Fruit fly (Drosophila melanogaster) whole organism, embryonic: Measurements from ENCODE around the gene Ndae1.

ENCODE experiments used
- Rfx ChIP-seq: fragments of 200-800 bp; sonication (Bioruptor generic); IDR thresholded peaks from 2 replicates; pipeline ENCODE4 v1.3.6; 2022; ENCODE audit warnings: missing biosample characterization, missing genetic modification characterization
- Sox100B ChIP-seq: fragments of 200-800 bp; sonication (Bioruptor generic); optimal IDR thresholded peaks from 3 replicates; lab custom pipeline; 2018; ENCODE audit warnings: missing biosample characterization, mild to moderate bottlenecking, missing genetic modification characterization
- Taf1 ChIP-seq: fragments of 200-800 bp; sonication (Bioruptor generic); IDR thresholded peaks from 2 replicates; pipeline ENCODE4 v1.3.6; 2022; ENCODE audit warnings: missing biosample characterization, missing genetic modification characterization
- esg ChIP-seq: fragments of 200-800 bp; sonication (Bioruptor generic); conservative IDR thresholded peaks from 2 replicates; pipeline ENCODE4 v1.3.6; 2022; ENCODE audit warnings: missing biosample characterization, missing genetic modification characterization
- grn ChIP-seq: fragments of 200-800 bp; sonication (Bioruptor generic); optimal IDR thresholded peaks from 3 replicates; lab custom pipeline; 2017; ENCODE audit warnings: missing biosample characterization, missing genetic modification characterization
- h ChIP-seq: fragments of >200 bp; optimal IDR thresholded peaks from 2 replicates; lab custom pipeline; 2017
- luna ChIP-seq: fragments of 200-800 bp; sonication (Bioruptor generic); optimal IDR thresholded peaks from 2 replicates; lab custom pipeline; 2016; ENCODE audit warnings: missing biosample characterization, missing genetic modification characterization
- sima ChIP-seq: fragments of 200-800 bp; sonication (Bioruptor generic); optimal IDR thresholded peaks from 2 replicates; lab custom pipeline; 2016; ENCODE audit warnings: missing biosample characterization, missing genetic modification characterization
- tll ChIP-seq, 2 experiments: fragments of 200-800 bp in 1 of 2; fragments of >200 bp in 1 of 2; sonication (Bioruptor generic) in 1 of 2; optimal IDR thresholded peaks; 2 replicates each; lab custom pipeline; 2017 to 2019; ENCODE audit warnings: missing biosample characterization in 2 of 2, missing genetic modification characterization in 2 of 2, mild to moderate bottlenecking in 1 of 2, moderate library complexity in 1 of 2
- zfh1 ChIP-seq: fragments of 200-800 bp; sonication (Bioruptor generic); IDR thresholded peaks from 3 replicates; pipeline ENCODE4 v1.3.6; 2022; ENCODE audit warnings: missing biosample characterization, missing genetic modification characterization

DNA sequence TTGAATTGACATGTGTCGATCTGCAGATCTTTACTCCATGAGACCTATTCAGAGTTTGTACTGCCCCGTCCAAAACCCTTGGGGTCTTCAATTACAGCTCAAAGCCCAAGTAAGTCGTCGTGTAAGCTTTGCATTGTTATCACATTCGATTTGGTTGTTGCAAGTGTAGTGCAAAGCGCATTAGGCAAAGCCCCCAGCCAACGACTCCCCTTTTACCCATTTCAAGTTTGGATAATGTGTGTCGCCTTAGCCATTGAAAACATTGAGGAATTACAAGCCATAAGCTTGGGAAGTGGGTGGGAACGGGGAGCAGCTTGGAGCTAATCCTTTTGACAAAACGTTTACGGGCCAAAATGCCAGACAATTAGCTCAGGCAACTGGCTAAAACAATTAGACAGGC lies 10.4 kb upstream of the Ndae1 start:
- no peak for TF ChIP-seq h
- no peak for TF ChIP-seq zfh1
- no peak for TF ChIP-seq tll (GFP tag; optimal IDR thresholded peaks at IDR 0.05; lab: Kevin White, UChicago)
- no peak for TF ChIP-seq Taf1 (GFP tag; lab: Robert Waterston, UW)
- no peak for TF ChIP-seq Rfx (GFP tag; lab: Robert Waterston, UW)
- TF ChIP-seq esg (GFP tag; lab: Robert Waterston, UW): no peak
- TF ChIP-seq luna (GFP tag; lab: Kevin White, UChicago): no peak
- no peak for TF ChIP-seq sima (GFP tag; lab: Kevin White, UChicago)
- no peak for TF ChIP-seq Sox100B (GFP tag; lab: Kevin White, UChicago)
- no peak for TF ChIP-seq grn (GFP tag; lab: Kevin White, UChicago)
